Fruit fly (Drosophila melanogaster): ENCODE measurements around the gene MstProx.

MstProx gene

dm6 chr3R:7326200-7326599 is 42.9 kb downstream of the MstProx start:
- TF ChIP-seq CG14655 (GFP tag; optimal IDR thresholded peaks at IDR 0.05) (peak; percentile 69), D1 (tag; optimal IDR thresholded peaks at IDR 0.05) (peak; percentile 14), gl (tag; optimal IDR thresholded peaks at IDR 0.05) (no peak), CG9948 (tag; optimal IDR thresholded peaks at IDR 0.05) (peak; percentile 41), Snoo (tag; optimal IDR thresholded peaks at IDR 0.05) (peak; percentile 24), CG15710 (tag; optimal IDR thresholded peaks at IDR 0.05) (peak; percentile 37), fd96Ca (GFP tag; IDR thresholded peaks at IDR 0.05) (no peak), CG8159 (tag; optimal IDR thresholded peaks at IDR 0.05) (peak; percentile 50), CG4496 (GFP tag; IDR thresholded peaks at IDR 0.05) (no peak), CG34367 (tag; optimal IDR thresholded peaks at IDR 0.05) (peak; percentile 18), CG17806 (tag; optimal IDR thresholded peaks at IDR 0.05) (no peak), rn (GFP tag; IDR thresholded peaks at IDR 0.05) (no peak), CG8301 (tag; optimal IDR thresholded peaks at IDR 0.05) (peak; percentile 48)

dm6 chr3R:7322549-7322948 is 46.6 kb downstream of the MstProx start:
- TF ChIP-seq fd96Ca (GFP tag; IDR thresholded peaks at IDR 0.05) (no peak), CG17806 (tag; optimal IDR thresholded peaks at IDR 0.05) (no peak), CG4496 (GFP tag; IDR thresholded peaks at IDR 0.05) (no peak), Pif1B (GFP tag; optimal IDR thresholded peaks at IDR 0.05) (no peak), Pif1A (GFP tag; optimal IDR thresholded peaks at IDR 0.05) (no peak)

dm6 chr3R:7317107-7317506 is 52.0 kb downstream of the MstProx start, which contains the start of gene CG10029:
TSS of gene CG10029 (minus strand) at chr3R:7317207.
- no peak for TF ChIP-seq Snoo (tag; optimal IDR thresholded peaks at IDR 0.05)
